Worm (Caenorhabditis elegans) whole organism, midembryonic: ENCODE measurements around the gene C28H8.3.

ENCODE experiments used
- T22C8.4 ChIP-seq: fragments of 200-800 bp; sonication (Bioruptor generic); IDR thresholded peaks from 2 replicates; pipeline ENCODE4 v1.3.6; 2022; ENCODE audit warnings: missing genetic modification characterization, missing compliant biosample characterization
- ztf-23 ChIP-seq: fragments of 200-800 bp; sonication (Bioruptor generic); IDR thresholded peaks from 2 replicates; pipeline ENCODE4 v1.3.6; 2022; ENCODE audit warnings: missing genetic modification reagents, missing genetic modification characterization, missing compliant biosample characterization

DNA sequence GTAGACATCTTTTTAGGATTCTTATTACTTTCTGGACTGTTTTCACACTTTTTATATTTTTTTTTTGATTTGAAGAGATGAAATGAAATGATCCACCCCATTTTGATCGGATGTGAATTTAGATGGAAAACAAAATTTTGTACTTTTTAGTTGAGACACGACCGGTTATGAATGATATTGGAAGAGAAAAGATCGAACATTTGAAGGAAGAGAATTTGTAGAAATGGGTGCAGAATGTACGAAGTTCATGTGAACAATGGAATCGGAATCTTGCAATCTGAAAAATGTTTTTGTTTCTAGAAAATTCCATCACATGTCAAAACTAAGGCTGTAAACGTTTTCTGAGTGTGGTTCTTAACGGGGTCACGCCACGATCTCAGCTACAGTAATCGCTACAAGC lies 25.7 kb upstream of the C28H8.3 start, which contains the start of gene F01F1.14:
- TF ChIP-seq ztf-23 = no peak
- no peak for TF ChIP-seq T22C8.4 (GFP tag; lab: Robert Waterston, UW)
